Fruit fly (Drosophila melanogaster): ENCODE data around the gene ine.

ine gene

dm6 chr2L:4456539-4456994, 20.3 kb downstream of the ine start, which contains the start of gene Gs1l (continued):
- TF ChIP-seq CG2120 (GFP tag; optimal IDR thresholded peaks at IDR 0.05) (peak; percentile 24), CG12219 (GFP tag; optimal IDR thresholded peaks at IDR 0.05) (no peak), unc-4 (GFP tag; IDR thresholded peaks at IDR 0.05; ENCODE audit: partially characterized antibody) (no peak), Bdp1 (GFP tag; optimal IDR thresholded peaks at IDR 0.05) (no peak), Side (GFP tag; optimal IDR thresholded peaks at IDR 0.05) (no peak), CG8388 (GFP tag; optimal IDR thresholded peaks at IDR 0.05) (no peak), lab (GFP tag; optimal IDR thresholded peaks at IDR 0.05) (no peak), CG6683 (GFP tag; optimal IDR thresholded peaks at IDR 0.05) (no peak), slou (GFP tag; optimal IDR thresholded peaks at IDR 0.05) (no peak), klu (GFP tag; IDR thresholded peaks at IDR 0.05) (no peak), Drgx (GFP tag; IDR thresholded peaks at IDR 0.05) (peak; percentile 54), ftz-f1 (GFP tag; optimal IDR thresholded peaks at IDR 0.05) (peak; percentile 88), Dbx (GFP tag; IDR thresholded peaks at IDR 0.05) (peak; percentile 76; the same call in 2 of the 3 replicates), Ets97D (GFP tag; optimal IDR thresholded peaks at IDR 0.05) (peak; percentile 5), Ptx1 (GFP tag; IDR thresholded peaks at IDR 0.05) (peak; percentile 48; the same call in 1 of the 2 replicates), CG8290 (GFP tag; optimal IDR thresholded peaks at IDR 0.05) (no peak), CG8290 (tag; optimal IDR thresholded peaks at IDR 0.05) (peak in 1 of 2 experiments; percentile 49), Sox100B (GFP tag; optimal IDR thresholded peaks at IDR 0.05) (no peak), CG2712 (tag; optimal IDR thresholded peaks at IDR 0.05) (peak; percentile 34), Myb (GFP tag; optimal IDR thresholded peaks at IDR 0.05) (no peak), Gsc (GFP tag; IDR thresholded peaks at IDR 0.05) (no peak), Xrp1 (GFP tag; IDR thresholded peaks at IDR 0.05) (peak; percentile 33; the same call in 1 of the 2 replicates), CG2202 (tag; optimal IDR thresholded peaks at IDR 0.05) (no peak), CG10979 (tag; optimal IDR thresholded peaks at IDR 0.05) (peak; percentile 11), Oaz (GFP tag; IDR thresholded peaks at IDR 0.05) (no peak), CG7357 (GFP tag; IDR thresholded peaks at IDR 0.05) (no peak), CG11085 (GFP tag; IDR thresholded peaks at IDR 0.05) (no peak), CG2678 (tag; optimal IDR thresholded peaks at IDR 0.05) (peak; percentile 38), sqz (GFP tag; optimal IDR thresholded peaks at IDR 0.05) (no peak), Antp (GFP tag; optimal IDR thresholded peaks at IDR 0.05) (no peak), hkb (optimal IDR thresholded peaks at IDR 0.05) (no peak), hkb (GFP tag; IDR thresholded peaks at IDR 0.05) (0 out of 2 replicates have a peak, but pooled peaks have one; percentile 17), CG1792 (GFP tag; optimal IDR thresholded peaks at IDR 0.05) (no peak), CG3847 (GFP tag; IDR thresholded peaks at IDR 0.05) (peak; percentile 42; the same call in 1 of the 2 replicates), CG12155 (GFP tag; optimal IDR thresholded peaks at IDR 0.05) (no peak), CG7786 (GFP tag; optimal IDR thresholded peaks at IDR 0.05) (no peak), CG32767 (GFP tag; IDR thresholded peaks at IDR 0.05) (no peak), twi (tag; optimal IDR thresholded peaks at IDR 0.05) (no peak), CG12071 (GFP tag; optimal IDR thresholded peaks at IDR 0.05) (no peak), CG12769 (tag; optimal IDR thresholded peaks at IDR 0.05) (no peak), CG30020 (tag; optimal IDR thresholded peaks at IDR 0.05) (no peak), CG3838 (GFP tag; optimal IDR thresholded peaks at IDR 0.05) (no peak), CG14965 (GFP tag; optimal IDR thresholded peaks at IDR 0.05; ENCODE audit: borderline replicate concordance) (no peak), Poxn (GFP tag; IDR thresholded peaks at IDR 0.05) (no peak), D19B (GFP tag; optimal IDR thresholded peaks at IDR 0.05) (no peak), Pdp1 (GFP tag; optimal IDR thresholded peaks at IDR 0.05) (peak in 1 of 2 experiments; percentile 11), Eip74EF (GFP tag; optimal IDR thresholded peaks at IDR 0.05) (peak in 1 of 2 experiments; percentile 68), fd102C (GFP tag; optimal IDR thresholded peaks at IDR 0.05) (no peak), D (optimal IDR thresholded peaks at IDR 0.05) (no peak), D (GFP tag; optimal IDR thresholded peaks at IDR 0.05) (no peak), Fer1 (GFP tag; optimal IDR thresholded peaks at IDR 0.05) (peak; percentile 42), ap (GFP tag; IDR thresholded peaks at IDR 0.05) (no peak)
